Worm (Caenorhabditis elegans): ENCODE results near the gene srbc-22.

DNA sequence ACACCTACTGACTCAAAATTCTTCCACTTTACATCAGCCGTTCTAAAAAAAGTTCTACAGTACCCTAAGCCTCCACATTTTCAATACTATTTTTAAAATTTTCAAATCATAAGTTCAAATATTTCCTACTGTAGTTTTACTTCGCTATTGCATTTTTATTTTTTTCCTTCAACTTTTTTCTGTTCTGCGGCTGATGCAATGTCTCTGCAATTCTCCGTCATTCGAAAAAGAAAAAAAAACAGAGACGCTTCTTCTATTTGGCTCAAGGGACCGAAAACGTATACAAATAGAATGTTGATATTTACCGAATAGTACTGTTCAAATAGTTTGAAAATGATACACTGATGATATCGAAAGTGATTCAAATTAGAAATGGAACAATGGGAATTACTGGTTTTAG is 18.6 kb upstream of the srbc-22 start:
- TF ChIP-seq snpc-4 (tag; optimal IDR thresholded peaks at IDR 0.05) = no peak
- no peak for TF ChIP-seq hlh-30 (tag; optimal IDR thresholded peaks at IDR 0.05; ENCODE audit: insufficient read depth)
- TF ChIP-seq sdz-12 (GFP tag; optimal IDR thresholded peaks at IDR 0.05) = no peak
- TF ChIP-seq ZK337.2 (GFP tag; IDR thresholded peaks at IDR 0.05) = no peak
- TF ChIP-seq dmd-9 (GFP tag; IDR thresholded peaks at IDR 0.05) = no peak
- TF ChIP-seq ceh-32 (tag; optimal IDR thresholded peaks at IDR 0.05; ENCODE audit: poor library complexity) = no peak

Measured in whole organism, L4 larva.